Fruit fly (Drosophila melanogaster) whole organism, embryonic: Measurements from ENCODE around the gene glu.

Source experiments
- Atf-2 ChIP-seq: fragments of 200-800 bp; sonication (Bioruptor generic); optimal IDR thresholded peaks from 2 replicates; lab custom pipeline; 2016; ENCODE audit warnings: missing biosample characterization, missing genetic modification characterization
- Atf6 ChIP-seq: fragments of 200-800 bp; sonication (Bioruptor generic); IDR thresholded peaks from 2 replicates; pipeline ENCODE4 v1.3.6; 2022; ENCODE audit warnings: missing biosample characterization, missing genetic modification characterization
- B-H1 ChIP-seq: fragments of 200-800 bp; sonication (Bioruptor generic); IDR thresholded peaks from 3 replicates; pipeline ENCODE4 v1.3.6; 2022; ENCODE audit warnings: missing biosample characterization, missing genetic modification characterization
- B-H2 ChIP-seq: fragments of 200-800 bp; sonication (Bioruptor generic); optimal IDR thresholded peaks from 2 replicates; lab custom pipeline; 2018; ENCODE audit warnings: missing biosample characterization, mild to moderate bottlenecking, missing genetic modification characterization
- Bgb ChIP-seq: fragments of 200-800 bp; sonication (Bioruptor generic); IDR thresholded peaks from 2 replicates; pipeline ENCODE4 v1.3.6; 2022; ENCODE audit warnings: missing biosample characterization, missing genetic modification characterization; ENCODE audit not compliant: partially characterized antibody
- CG10431 ChIP-seq: fragments of 200-800 bp; sonication (Bioruptor generic); optimal IDR thresholded peaks from 3 replicates; lab custom pipeline; 2018; ENCODE audit warnings: missing biosample characterization, mild to moderate bottlenecking, missing genetic modification characterization
- CG10543 ChIP-seq: fragments of 200-800 bp; sonication (Bioruptor generic); optimal IDR thresholded peaks from 3 replicates; lab custom pipeline; 2017; ENCODE audit warnings: missing biosample characterization, mild to moderate bottlenecking, missing genetic modification characterization, moderate library complexity
- CG11247 ChIP-seq: fragments of 200-800 bp; sonication (Bioruptor generic); IDR thresholded peaks from 2 replicates; pipeline ENCODE4 v1.3.6; 2022; ENCODE audit warnings: missing biosample characterization, missing genetic modification characterization
- CG13775 ChIP-seq: fragments of 200-800 bp; sonication (Bioruptor generic); optimal IDR thresholded peaks from 3 replicates; lab custom pipeline; 2017; ENCODE audit warnings: missing biosample characterization, mild to moderate bottlenecking, missing genetic modification characterization
- CG14050 ChIP-seq: fragments of 200-800 bp; sonication (Bioruptor generic); IDR thresholded peaks from 3 replicates; pipeline ENCODE4 v1.3.6; 2022; ENCODE audit warnings: missing biosample characterization, missing genetic modification characterization
- CG18764 ChIP-seq: fragments of 200-800 bp; sonication (Bioruptor generic); optimal IDR thresholded peaks from 3 replicates; lab custom pipeline; 2016; ENCODE audit warnings: missing biosample characterization, missing genetic modification characterization
- CG2120 ChIP-seq: fragments of 200-800 bp; sonication (Bioruptor generic); optimal IDR thresholded peaks from 3 replicates; lab custom pipeline; 2016; ENCODE audit warnings: missing biosample characterization, missing genetic modification characterization
- CG31224 ChIP-seq: fragments of 200-800 bp; sonication (Bioruptor generic); IDR thresholded peaks from 2 replicates; pipeline ENCODE4 v1.3.6; 2022; ENCODE audit warnings: missing biosample characterization, missing genetic modification characterization
- CG3838 ChIP-seq: fragments of 200-800 bp; sonication (Bioruptor generic); optimal IDR thresholded peaks from 3 replicates; lab custom pipeline; 2016; ENCODE audit warnings: missing biosample characterization, missing genetic modification characterization
- CG3995 ChIP-seq: fragments of 200-800 bp; sonication (Bioruptor generic); optimal IDR thresholded peaks from 3 replicates; lab custom pipeline; 2016; ENCODE audit warnings: missing biosample characterization, missing genetic modification characterization
- CG6254 ChIP-seq: fragments of 200-800 bp; sonication (Bioruptor generic); optimal IDR thresholded peaks from 3 replicates; lab custom pipeline; 2017; ENCODE audit warnings: mild to moderate bottlenecking, missing biosample characterization, missing genetic modification reagents, missing genetic modification characterization
- CG6683 ChIP-seq: fragments of 200-800 bp; sonication (Bioruptor generic); optimal IDR thresholded peaks from 2 replicates; lab custom pipeline; 2017; ENCODE audit warnings: missing biosample characterization, mild to moderate bottlenecking, missing genetic modification characterization, missing genetic modification reagents
- CG7556 ChIP-seq: fragments of 200-800 bp; sonication (Bioruptor generic); optimal IDR thresholded peaks from 2 replicates; lab custom pipeline; 2017; ENCODE audit warnings: missing biosample characterization, mild to moderate bottlenecking, missing genetic modification characterization
- CG7786 ChIP-seq: fragments of 200-800 bp; sonication (Bioruptor generic); optimal IDR thresholded peaks from 2 replicates; lab custom pipeline; 2016; ENCODE audit warnings: missing biosample characterization, missing genetic modification characterization
- CG9215 ChIP-seq: fragments of 200-800 bp; sonication (Bioruptor generic); IDR thresholded peaks from 2 replicates; pipeline ENCODE4 v1.3.6; 2022; ENCODE audit warnings: missing biosample characterization, missing genetic modification characterization
- Deaf1 ChIP-seq: fragments of 200-800 bp; optimal IDR thresholded peaks from 3 replicates; lab custom pipeline; 2019; ENCODE audit warnings: missing biosample characterization, mild to moderate bottlenecking, missing genetic modification characterization, moderate library complexity
- E2f2 ChIP-seq: fragments of 200-800 bp; sonication (Bioruptor generic); IDR thresholded peaks from 2 replicates; pipeline ENCODE4 v1.3.6; 2022; ENCODE audit warnings: missing biosample characterization, missing genetic modification characterization
- Hr3 ChIP-seq: fragments of 200-800 bp; sonication (Bioruptor generic); optimal IDR thresholded peaks from 3 replicates; lab custom pipeline; 2016; ENCODE audit warnings: missing biosample characterization, missing genetic modification characterization
- MBD-R2 ChIP-seq: fragments of 200-800 bp; sonication (Bioruptor generic); IDR thresholded peaks from 2 replicates; pipeline ENCODE4 v1.3.6; 2022; ENCODE audit warnings: missing biosample characterization, missing genetic modification characterization
- Pdp1 ChIP-seq, 2 experiments: fragments of 200-800 bp; sonication (Bioruptor generic); optimal IDR thresholded peaks; 3 replicates each; lab custom pipeline; 2016; ENCODE audit warnings: missing biosample characterization in 2 of 2, missing genetic modification characterization in 2 of 2, mild to moderate bottlenecking in 1 of 2, moderate library complexity in 1 of 2
- Ptx1 ChIP-seq: fragments of 200-800 bp; sonication (Bioruptor generic); IDR thresholded peaks from 2 replicates; pipeline ENCODE4 v1.3.6; 2022; ENCODE audit warnings: missing biosample characterization, missing genetic modification characterization
- Trl ChIP-seq, 3 experiments: fragments of >200 bp in 2 of 3; fragments of 200-800 bp in 1 of 3; sonication (Bioruptor generic) in 1 of 3; optimal IDR thresholded peaks; 2 replicates in 1 of 3; 3 replicates in 2 of 3; lab custom pipeline; 2016 to 2017; ENCODE audit warnings: missing biosample characterization in 1 of 3, missing genetic modification characterization in 1 of 3
- Vsx1 ChIP-seq: fragments of 200-800 bp; sonication (Bioruptor generic); optimal IDR thresholded peaks from 2 replicates; lab custom pipeline; 2017; ENCODE audit warnings: missing biosample characterization, mild to moderate bottlenecking, missing genetic modification characterization, missing genetic modification reagents
- YL-1 ChIP-seq: fragments of 200-800 bp; sonication (Bioruptor generic); optimal IDR thresholded peaks from 3 replicates; lab custom pipeline; 2017; ENCODE audit warnings: missing biosample characterization, mild to moderate bottlenecking, missing genetic modification characterization
- ara ChIP-seq: fragments of 200-800 bp; sonication (Bioruptor generic); IDR thresholded peaks from 2 replicates; pipeline ENCODE4 v1.3.6; 2022; ENCODE audit warnings: missing biosample characterization, missing genetic modification characterization
- az2 ChIP-seq: fragments of 200-800 bp; sonication (Bioruptor generic); optimal IDR thresholded peaks from 3 replicates; lab custom pipeline; 2016; ENCODE audit warnings: missing biosample characterization, missing genetic modification characterization
- br ChIP-seq: fragments of >200 bp; optimal IDR thresholded peaks from 2 replicates; lab custom pipeline; 2017
- cg ChIP-seq: fragments of 200-800 bp; sonication (Bioruptor generic); optimal IDR thresholded peaks from 3 replicates; lab custom pipeline; 2019; ENCODE audit warnings: missing biosample characterization, mild to moderate bottlenecking, missing genetic modification characterization, moderate library complexity
- chif ChIP-seq, 2 experiments: fragments of 200-800 bp; sonication (Bioruptor generic); optimal IDR thresholded peaks; 3 replicates each; lab custom pipeline; 2016; ENCODE audit warnings: missing biosample characterization in 2 of 2, missing genetic modification characterization in 2 of 2
- chinmo ChIP-seq: fragments of 200-800 bp; sonication (Bioruptor generic); IDR thresholded peaks from 4 replicates; pipeline ENCODE4 v1.3.6; 2022; ENCODE audit warnings: missing biosample characterization, missing genetic modification characterization; ENCODE audit not compliant: partially characterized antibody
- chm ChIP-seq: fragments of 200-800 bp; sonication (Bioruptor generic); IDR thresholded peaks from 2 replicates; pipeline ENCODE4 v1.3.6; 2022; ENCODE audit warnings: missing biosample characterization, missing genetic modification characterization
- croc ChIP-seq: fragments of 200-800 bp; sonication (Bioruptor generic); conservative IDR thresholded peaks from 3 replicates; pipeline ENCODE4 v1.3.6; 2022; ENCODE audit warnings: missing biosample characterization, missing genetic modification characterization
- danr ChIP-seq: fragments of 200-800 bp; sonication (Bioruptor generic); IDR thresholded peaks from 2 replicates; pipeline ENCODE4 v1.3.6; 2022; ENCODE audit warnings: missing biosample characterization, missing genetic modification characterization
- dati ChIP-seq: fragments of 200-800 bp; sonication (Bioruptor generic); IDR thresholded peaks from 2 replicates; pipeline ENCODE4 v1.3.6; 2022; ENCODE audit warnings: missing biosample characterization, missing genetic modification characterization
- dm ChIP-seq: fragments of 200-800 bp; sonication (Bioruptor generic); optimal IDR thresholded peaks from 3 replicates; lab custom pipeline; 2016; ENCODE audit warnings: missing biosample characterization, missing genetic modification characterization
- fru ChIP-seq: fragments of >200 bp; optimal IDR thresholded peaks from 2 replicates; lab custom pipeline; 2017
- hb ChIP-seq: fragments of 200-800 bp; sonication (Bioruptor generic); IDR thresholded peaks from 3 replicates; pipeline ENCODE4 v1.3.6; 2022; ENCODE audit warnings: missing biosample characterization, missing genetic modification characterization; ENCODE audit not compliant: partially characterized antibody
- jigr1 ChIP-seq: fragments of 200-800 bp; sonication (Bioruptor generic); IDR thresholded peaks from 3 replicates; pipeline ENCODE4 v1.3.6; 2022; ENCODE audit warnings: missing biosample characterization, missing genetic modification characterization
- kay ChIP-seq: fragments of 200-800 bp; sonication (Bioruptor generic); optimal IDR thresholded peaks from 2 replicates; lab custom pipeline; 2016; ENCODE audit warnings: missing biosample characterization, missing genetic modification characterization
- nom ChIP-seq: fragments of 200-800 bp; sonication (Bioruptor generic); optimal IDR thresholded peaks from 2 replicates; lab custom pipeline; 2017; ENCODE audit warnings: missing biosample characterization, missing genetic modification characterization, mild to moderate bottlenecking, moderate library complexity, missing genetic modification reagents
- oc ChIP-seq: fragments of 200-800 bp; sonication (Bioruptor generic); optimal IDR thresholded peaks from 2 replicates; lab custom pipeline; 2018; ENCODE audit warnings: missing biosample characterization, mild to moderate bottlenecking, missing genetic modification characterization, moderate library complexity
- pfk ChIP-seq: fragments of 200-800 bp; sonication (Bioruptor generic); optimal IDR thresholded peaks from 2 replicates; lab custom pipeline; 2018; ENCODE audit warnings: missing biosample characterization, mild to moderate bottlenecking, missing genetic modification characterization, moderate library complexity
- salm ChIP-seq: fragments of 200-800 bp; sonication (Bioruptor generic); optimal IDR thresholded peaks from 2 replicates; lab custom pipeline; 2018; ENCODE audit warnings: missing biosample characterization, mild to moderate bottlenecking, missing genetic modification characterization
- stwl ChIP-seq: fragments of 200-800 bp; sonication (Bioruptor generic); optimal IDR thresholded peaks from 3 replicates; lab custom pipeline; 2018; ENCODE audit warnings: missing biosample characterization, mild to moderate bottlenecking, missing genetic modification characterization, moderate library complexity
- tin ChIP-seq: fragments of 200-800 bp; sonication (Bioruptor generic); optimal IDR thresholded peaks from 3 replicates; lab custom pipeline; 2016; ENCODE audit warnings: missing biosample characterization, missing genetic modification characterization
- ttk ChIP-seq: fragments of 200-800 bp; sonication (Bioruptor generic); IDR thresholded peaks from 2 replicates; pipeline ENCODE4 v2.1.2; 2022; ENCODE audit warnings: missing biosample characterization, missing genetic modification characterization
- unpg ChIP-seq: fragments of 200-800 bp; sonication (Bioruptor generic); optimal IDR thresholded peaks from 3 replicates; lab custom pipeline; 2018; ENCODE audit warnings: missing biosample characterization, mild to moderate bottlenecking, missing genetic modification characterization, moderate library complexity

The glu gene

DNA sequence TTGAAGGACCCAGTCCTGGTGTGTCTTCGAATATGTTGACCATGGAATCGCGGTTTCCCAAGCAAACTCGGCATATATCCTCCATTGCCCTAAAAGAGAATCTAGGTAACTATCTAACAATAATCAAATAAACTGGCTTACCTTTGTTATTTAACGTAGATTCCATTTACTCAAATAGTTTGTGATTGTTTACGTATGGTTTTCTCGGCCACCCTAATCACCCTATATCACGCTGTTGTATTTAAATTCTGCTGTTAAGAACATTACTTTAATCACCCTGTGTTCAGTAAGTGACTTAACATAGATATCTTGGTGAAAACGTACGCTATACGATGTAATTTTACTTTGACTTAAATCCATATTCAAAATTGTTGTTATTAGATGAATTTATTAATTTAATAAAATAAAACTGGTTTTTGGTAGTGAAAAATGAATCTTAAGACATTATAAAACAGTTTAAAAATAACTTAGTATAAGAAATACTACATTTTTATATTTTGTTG, 35.1 kb downstream of the glu start (continued):
- TF ChIP-seq fru (no peak), B-H1 (GFP tag; lab: Robert Waterston, UW) (no peak), ara (GFP tag; lab: Robert Waterston, UW) (no peak), CG6254 (GFP tag; lab: Kevin White, UChicago) (no peak), E2f2 (GFP tag; lab: Robert Waterston, UW) (peak; percentile 20; the same call in 1 of the 2 replicates), chm (GFP tag; lab: Robert Waterston, UW) (peak; percentile 41; the same call in 1 of the 2 replicates), salm (tag; lab: Kevin White, UChicago) (no peak), croc (no peak), Pdp1 (GFP tag; optimal IDR thresholded peaks at IDR 0.05; lab: Kevin White, UChicago) (no peak), YL-1 (GFP tag; lab: Kevin White, UChicago) (peak; percentile 22), oc (tag; lab: Kevin White, UChicago) (no peak), kay (GFP tag; lab: Kevin White, UChicago) (no peak), chif (GFP tag; optimal IDR thresholded peaks at IDR 0.05; lab: Kevin White, UChicago) (no peak), Hr3 (GFP tag; lab: Kevin White, UChicago) (no peak), MBD-R2 (GFP tag; lab: Robert Waterston, UW) (peak; percentile 62), CG10431 (no peak), Atf6 (GFP tag; lab: Robert Waterston, UW) (no peak), dm (GFP tag; lab: Kevin White, UChicago) (no peak), CG18764 (GFP tag; lab: Kevin White, UChicago) (no peak), B-H2 (GFP tag; lab: Kevin White, UChicago) (peak; percentile 8), CG11247 (GFP tag; lab: Robert Waterston, UW) (no peak), jigr1 (GFP tag; lab: Robert Waterston, UW) (no peak), CG9215 (no peak), ttk (GFP tag; lab: Robert Waterston, UW) (no peak)

dm6 chr2L:16690619-16690908, 47.6 kb downstream of the glu start:
- TF ChIP-seq CG14050 (GFP tag; lab: Robert Waterston, UW) (no peak), Trl (optimal IDR thresholded peaks at IDR 0.05; lab: Kevin White, UChicago) (peak in 1 of 2 experiments; percentile 59), Trl (GFP tag; optimal IDR thresholded peaks at IDR 0.05; lab: Kevin White, UChicago) (no peak), danr (GFP tag; lab: Robert Waterston, UW) (no peak), CG3995 (GFP tag; lab: Kevin White, UChicago) (no peak), CG7556 (GFP tag; lab: Kevin White, UChicago) (no peak), CG10543 (no peak), br (lab: Kevin White, UChicago) (no peak), dati (GFP tag; lab: Robert Waterston, UW) (no peak), Ptx1 (no peak), CG7786 (no peak), cg (peak; percentile 6), CG3838 (GFP tag; lab: Kevin White, UChicago) (no peak), CG2120 (GFP tag; lab: Kevin White, UChicago) (no peak), CG31224 (GFP tag; lab: Robert Waterston, UW) (no peak), Atf-2 (GFP tag; lab: Kevin White, UChicago) (no peak), az2 (no peak), tin (GFP tag; lab: Kevin White, UChicago) (no peak), pfk (GFP tag; lab: Kevin White, UChicago) (peak; percentile 88), chinmo (GFP tag; lab: Robert Waterston, UW) (0 out of 4 replicates have a peak, but pooled peaks have one; percentile 40), CG13775 (GFP tag; lab: Kevin White, UChicago) (no peak), unpg (GFP tag; lab: Kevin White, UChicago) (no peak), nom (GFP tag; lab: Kevin White, UChicago) (no peak), Vsx1 (GFP tag; lab: Kevin White, UChicago) (no peak), Deaf1 (tag; lab: Kevin White, UChicago) (peak; percentile 74), CG6683 (no peak), hb (GFP tag; lab: Robert Waterston, UW) (no peak), Bgb (GFP tag; lab: Robert Waterston, UW) (no peak), stwl (tag; lab: Kevin White, UChicago) (peak; percentile 23)
